Fruit fly (Drosophila melanogaster): ENCODE measurements around the gene CG2258.

Gene CG2258

DNA sequence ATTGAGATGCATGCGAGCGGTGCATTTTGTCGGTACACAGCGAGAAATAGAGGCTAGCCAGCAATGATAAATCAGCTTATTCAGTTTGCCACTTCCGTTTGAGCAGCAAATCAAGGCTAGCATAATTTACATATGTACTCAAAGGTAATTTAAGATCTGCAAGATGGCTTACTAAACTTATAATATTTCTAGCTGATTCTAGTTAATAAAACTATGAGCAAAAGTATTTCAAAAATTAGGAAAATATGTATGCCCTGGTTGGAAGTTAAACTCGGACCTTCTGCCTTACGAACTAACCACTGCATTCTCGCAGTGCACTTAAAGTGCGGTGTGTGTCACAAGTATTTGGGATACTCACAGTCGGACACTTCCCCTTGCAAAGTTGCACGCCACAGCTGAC lies 20.9 kb upstream of the CG2258 start (continued):
- TF ChIP-seq Sox102F (GFP tag; optimal IDR thresholded peaks at IDR 0.05): peak; percentile 16
- TF ChIP-seq pzg (GFP tag; optimal IDR thresholded peaks at IDR 0.05): no peak
- no peak for TF ChIP-seq Hey (tag; optimal IDR thresholded peaks at IDR 0.05)
- TF ChIP-seq CG9797 (GFP tag; optimal IDR thresholded peaks at IDR 0.05): no peak
- peak; percentile 70 for TF ChIP-seq Drgx (GFP tag; IDR thresholded peaks at IDR 0.05)
- peak; percentile 2 for TF ChIP-seq az2 (GFP tag; optimal IDR thresholded peaks at IDR 0.05)
- no peak for TF ChIP-seq HLH4C (GFP tag; IDR thresholded peaks at IDR 0.05; ENCODE audit: partially characterized antibody)
- TF ChIP-seq MESR4 (GFP tag; optimal IDR thresholded peaks at IDR 0.05): no peak
- TF ChIP-seq lmd (GFP tag; IDR thresholded peaks at IDR 0.05): no peak
- TF ChIP-seq Scr (GFP tag; IDR thresholded peaks at IDR 0.05; ENCODE audit: partially characterized antibody): no peak
- peak; percentile 10 for TF ChIP-seq CG4820 (GFP tag; optimal IDR thresholded peaks at IDR 0.05)
- no peak for TF ChIP-seq CG7786 (GFP tag; optimal IDR thresholded peaks at IDR 0.05)
- TF ChIP-seq CG4282 (GFP tag; optimal IDR thresholded peaks at IDR 0.05): no peak
- TF ChIP-seq sqz (GFP tag; optimal IDR thresholded peaks at IDR 0.05): no peak
- no peak for TF ChIP-seq dan (GFP tag; IDR thresholded peaks at IDR 0.05)
- TF ChIP-seq gem (tag; optimal IDR thresholded peaks at IDR 0.05): peak; percentile 35
- TF ChIP-seq gro (GFP tag; optimal IDR thresholded peaks at IDR 0.05): no peak
- TF ChIP-seq dmrt11E (tag; optimal IDR thresholded peaks at IDR 0.05): peak; percentile 31
- no peak for TF ChIP-seq CG16815 (GFP tag; optimal IDR thresholded peaks at IDR 0.05)
- TF ChIP-seq amos (GFP tag; IDR thresholded peaks at IDR 0.05; ENCODE audit: partially characterized antibody): no peak
- TF ChIP-seq CG1602 (GFP tag; optimal IDR thresholded peaks at IDR 0.05): no peak
- no peak for TF ChIP-seq CG6272 (GFP tag; IDR thresholded peaks at IDR 0.05)

DNA sequence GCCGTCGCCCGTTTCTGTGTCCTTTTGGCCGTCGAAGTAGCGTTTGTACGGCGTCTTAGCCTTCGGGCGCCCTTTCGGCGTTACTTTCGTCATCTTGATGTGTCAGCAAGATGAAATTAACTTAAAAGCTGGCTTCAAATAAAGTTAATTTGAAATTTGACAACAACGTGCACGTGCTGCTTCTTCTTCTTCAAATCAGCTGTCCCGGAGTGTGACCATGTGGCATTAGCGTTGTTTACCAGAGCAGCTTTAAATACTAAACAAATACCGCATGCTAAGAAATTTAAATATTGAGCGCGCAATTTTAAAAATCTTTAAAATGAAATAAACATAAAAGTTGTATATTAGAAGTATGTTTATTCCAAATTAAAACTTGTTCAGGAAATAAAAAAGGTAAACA lies 19.0 kb upstream of the CG2258 start, which contains the start of gene CG2260:
CG2260 (minus strand) TSS at position 209 of the 400 bp plus-strand sequence.
- TF ChIP-seq HmgD (GFP tag; optimal IDR thresholded peaks at IDR 0.05): no peak
- no peak for TF ChIP-seq chinmo (GFP tag; IDR thresholded peaks at IDR 0.05; ENCODE audit: partially characterized antibody)
- no peak for TF ChIP-seq CG4820 (GFP tag; optimal IDR thresholded peaks at IDR 0.05)
- no peak for TF ChIP-seq tgo (GFP tag; IDR thresholded peaks at IDR 0.05)
- TF ChIP-seq CG12391 (tag; optimal IDR thresholded peaks at IDR 0.05): no peak
- TF ChIP-seq Bgb (GFP tag; IDR thresholded peaks at IDR 0.05; ENCODE audit: partially characterized antibody): no peak
- peak; percentile 78 for TF ChIP-seq gfzf (GFP tag; optimal IDR thresholded peaks at IDR 0.05)
- TF ChIP-seq Hr39 (optimal IDR thresholded peaks at IDR 0.05): no peak
- TF ChIP-seq HLHmδ (GFP tag; optimal IDR thresholded peaks at IDR 0.05): no peak
- TF ChIP-seq trem (tag; optimal IDR thresholded peaks at IDR 0.05): peak; percentile 12
- TF ChIP-seq E2f2 (GFP tag; IDR thresholded peaks at IDR 0.05): peak; percentile 92
- TF ChIP-seq Sin3A (optimal IDR thresholded peaks at IDR 0.05): peak; percentile 8
- TF ChIP-seq Camta (GFP tag; optimal IDR thresholded peaks at IDR 0.05): no peak
- TF ChIP-seq Dll (GFP tag; IDR thresholded peaks at IDR 0.05; ENCODE audit: partially characterized antibody): 0 out of 4 replicates have a peak, but pooled peaks have one; percentile 20
- TF ChIP-seq Max (GFP tag; optimal IDR thresholded peaks at IDR 0.05): peak; percentile 57
- peak; percentile 77 for TF ChIP-seq MBD-R2 (GFP tag; IDR thresholded peaks at IDR 0.05)
- TF ChIP-seq CG9932 (GFP tag; IDR thresholded peaks at IDR 0.05): no peak
- TF ChIP-seq sisA (GFP tag; IDR thresholded peaks at IDR 0.05): no peak
- peak; percentile 11; the same call in 1 of the 3 replicates for TF ChIP-seq Opbp (GFP tag; IDR thresholded peaks at IDR 0.05; ENCODE audit: partially characterized antibody)
- TF ChIP-seq hbn (GFP tag; IDR thresholded peaks at IDR 0.05; ENCODE audit: partially characterized antibody): peak; percentile 20; the same call in 1 of the 2 replicates
- TF ChIP-seq CG6791 (GFP tag; IDR thresholded peaks at IDR 0.05; ENCODE audit: partially characterized antibody): no peak
- TF ChIP-seq Six4 (GFP tag; optimal IDR thresholded peaks at IDR 0.05): no peak
- TF ChIP-seq Jarid2 (GFP tag; optimal IDR thresholded peaks at IDR 0.05): no peak
- peak; percentile 82 for TF ChIP-seq dm (GFP tag; optimal IDR thresholded peaks at IDR 0.05)
- peak; percentile 70 for TF ChIP-seq pzg (GFP tag; optimal IDR thresholded peaks at IDR 0.05)
- TF ChIP-seq MESR4 (GFP tag; optimal IDR thresholded peaks at IDR 0.05): peak; percentile 47
- TF ChIP-seq CG9797 (GFP tag; optimal IDR thresholded peaks at IDR 0.05): peak; percentile 74
- TF ChIP-seq CG15514 (GFP tag; optimal IDR thresholded peaks at IDR 0.05): peak; percentile 75
- no peak for TF ChIP-seq schlank (tag; optimal IDR thresholded peaks at IDR 0.05)
- TF ChIP-seq CG18764 (GFP tag; optimal IDR thresholded peaks at IDR 0.05): no peak
- TF ChIP-seq Med (GFP tag): peak; percentile 41
- no peak for TF ChIP-seq al (GFP tag; IDR thresholded peaks at IDR 0.05)

All from whole organism, embryonic.